Worm (Caenorhabditis elegans) whole organism, early embryonic: ENCODE data around the gene nhr-214.

ENCODE experiments used
- B0310.2 ChIP-seq: sonication (generic microtip); optimal IDR thresholded peaks from 2 replicates; lab custom pipeline; 2016; ENCODE audit warnings: mild to moderate bottlenecking, missing genetic modification characterization, missing compliant biosample characterization
- F13C5.2 ChIP-seq: sonication (generic microtip); optimal IDR thresholded peaks from 2 replicates; lab custom pipeline; 2017; ENCODE audit warnings: mild to moderate bottlenecking, missing genetic modification characterization, inconsistent platforms, missing compliant biosample characterization
- aly-1 ChIP-seq: sonication (generic microtip); optimal IDR thresholded peaks from 2 replicates; lab custom pipeline; 2016; ENCODE audit warnings: missing genetic modification characterization, missing compliant biosample characterization
- ama-1 ChIP-seq: fragments of 150-350 bp; optimal IDR thresholded peaks from 2 replicates; lab custom pipeline; 2014
- ceh-13 ChIP-seq: fragments of 200-800 bp; sonication (Bioruptor generic); optimal IDR thresholded peaks from 2 replicates; lab custom pipeline; 2018; ENCODE audit warnings: mild to moderate bottlenecking, missing genetic modification characterization, missing compliant biosample characterization
- ceh-36 ChIP-seq: sonication (generic microtip); optimal IDR thresholded peaks from 2 replicates; lab custom pipeline; 2016; ENCODE audit warnings: missing genetic modification characterization, inconsistent platforms, missing compliant biosample characterization
- ets-7 ChIP-seq: sonication (generic microtip); optimal IDR thresholded peaks from 2 replicates; lab custom pipeline; 2016; ENCODE audit warnings: missing genotype, missing genetic modification characterization, missing compliant biosample characterization
- flt-1 ChIP-seq: fragments of 200-800 bp; sonication (Bioruptor generic); IDR thresholded peaks from 2 replicates; pipeline ENCODE4 v1.3.6; 2022; ENCODE audit warnings: missing genetic modification characterization, missing compliant biosample characterization
- hmbx-1 ChIP-seq: sonication (generic microtip); optimal IDR thresholded peaks from 2 replicates; lab custom pipeline; 2016; ENCODE audit warnings: mild to moderate bottlenecking, missing genetic modification characterization, missing compliant biosample characterization
- hmg-4 ChIP-seq: fragments of 200-800 bp; sonication (Bioruptor generic); optimal IDR thresholded peaks from 2 replicates; lab custom pipeline; 2018; ENCODE audit warnings: mild to moderate bottlenecking, missing genetic modification characterization, missing compliant biosample characterization
- hnd-1 ChIP-seq: sonication (generic microtip); optimal IDR thresholded peaks from 2 replicates; lab custom pipeline; 2016; ENCODE audit warnings: missing genetic modification characterization, missing compliant biosample characterization
- pes-1 ChIP-seq: fragments of 200-800 bp; sonication (Bioruptor generic); IDR thresholded peaks from 2 replicates; pipeline ENCODE4 v1.3.6; 2022; ENCODE audit warnings: missing genetic modification reagents, missing genetic modification characterization, missing compliant biosample characterization
- scrt-1 ChIP-seq: fragments of 200-800 bp; sonication (Bioruptor generic); IDR thresholded peaks from 2 replicates; pipeline ENCODE4 v1.3.6; 2022; ENCODE audit warnings: missing genetic modification characterization, missing compliant biosample characterization
- sea-1 ChIP-seq: fragments of 200-800 bp; sonication (Bioruptor generic); conservative IDR thresholded peaks from 2 replicates; pipeline ENCODE4 v1.3.6; 2022; ENCODE audit warnings: missing genetic modification characterization, missing compliant biosample characterization
- tbx-11 ChIP-seq: fragments of 200-800 bp; sonication (Bioruptor generic); IDR thresholded peaks from 2 replicates; pipeline ENCODE4 v1.3.6; 2022; ENCODE audit warnings: missing genetic modification characterization, missing compliant biosample characterization
- tbx-37 ChIP-seq: fragments of 200-800 bp; sonication (Bioruptor generic); conservative IDR thresholded peaks from 2 replicates; pipeline ENCODE4 v1.3.6; 2022; ENCODE audit warnings: missing genetic modification reagents, missing genetic modification characterization, missing compliant biosample characterization
- tra-4 ChIP-seq: sonication (generic microtip); optimal IDR thresholded peaks from 2 replicates; lab custom pipeline; 2017; ENCODE audit warnings: missing genetic modification characterization, missing compliant biosample characterization

Gene nhr-214

ce11 chrX:12721429-12721828 is 19.6 kb upstream of the nhr-214 start:
- TF ChIP-seq B0310.2 (no peak), tbx-11 (GFP tag; lab: Robert Waterston, UW) (no peak), ceh-13 (no peak), sea-1 (GFP tag; lab: Robert Waterston, UW) (no peak)

- TF ChIP-seq B0310.2 (no peak), tra-4 (tag; lab: Kevin White, UChicago) (no peak), pes-1 (GFP tag; lab: Robert Waterston, UW) (no peak), tbx-11 (GFP tag; lab: Robert Waterston, UW) (no peak), sea-1 (GFP tag; lab: Robert Waterston, UW) (no peak), ets-7 (tag; lab: Kevin White, UChicago) (no peak), F13C5.2 (tag; lab: Kevin White, UChicago) (no peak), ceh-13 (no peak), flt-1 (GFP tag; lab: Robert Waterston, UW) (no peak), ceh-36 (tag; lab: Kevin White, UChicago) (no peak), ama-1 (no peak), tbx-37 (GFP tag; lab: Robert Waterston, UW) (no peak), hnd-1 (tag; lab: Kevin White, UChicago) (no peak), scrt-1 (GFP tag; lab: Robert Waterston, UW) (no peak), hmg-4 (GFP tag; lab: Kevin White, UChicago) (no peak)
These were observed 11.2 kb upstream of the nhr-214 start for ce11 chrX:12713014-12713413.

- TF ChIP-seq tbx-37 (GFP tag; lab: Robert Waterston, UW), result no peak
These were observed 10.5 kb upstream of the nhr-214 start, which contains the start of gene rgs-2 for ce11 chrX:12712353-12712752. TSS of gene rgs-2 (plus strand) at chrX:12712653.

ce11 chrX:12704721-12705120 is 2.9 kb upstream of the nhr-214 start, which contains the start of gene nhr-272:
TSS of gene nhr-272 (minus strand) at chrX:12704821.
- TF ChIP-seq B0310.2, result no peak
- TF ChIP-seq hnd-1 (tag; lab: Kevin White, UChicago), result no peak
- no peak for TF ChIP-seq ets-7 (tag; lab: Kevin White, UChicago)
- TF ChIP-seq ceh-13, result no peak
- TF ChIP-seq hmbx-1 (tag; lab: Kevin White, UChicago), result no peak
- no peak for TF ChIP-seq tbx-37 (GFP tag; lab: Robert Waterston, UW)
- TF ChIP-seq tra-4 (tag; lab: Kevin White, UChicago), result no peak
- no peak for TF ChIP-seq tbx-11 (GFP tag; lab: Robert Waterston, UW)

- TF ChIP-seq sea-1 (GFP tag; lab: Robert Waterston, UW), result no peak
- no peak for TF ChIP-seq scrt-1 (GFP tag; lab: Robert Waterston, UW)
- no peak for TF ChIP-seq B0310.2
- no peak for TF ChIP-seq tbx-11 (GFP tag; lab: Robert Waterston, UW)
- TF ChIP-seq tra-4 (tag; lab: Kevin White, UChicago), result no peak
- no peak for TF ChIP-seq aly-1
- no peak for TF ChIP-seq ceh-36 (tag; lab: Kevin White, UChicago)
- TF ChIP-seq pes-1 (GFP tag; lab: Robert Waterston, UW), result no peak
- TF ChIP-seq ceh-13, result no peak
- no peak for TF ChIP-seq hmg-4 (GFP tag; lab: Kevin White, UChicago)
- TF ChIP-seq hnd-1 (tag; lab: Kevin White, UChicago), result no peak
- TF ChIP-seq flt-1 (GFP tag; lab: Robert Waterston, UW), result no peak
- TF ChIP-seq hmbx-1 (tag; lab: Kevin White, UChicago), result no peak
- TF ChIP-seq ama-1, result no peak
- TF ChIP-seq ets-7 (tag; lab: Kevin White, UChicago), result no peak
- TF ChIP-seq tbx-37 (GFP tag; lab: Robert Waterston, UW), result no peak
- TF ChIP-seq F13C5.2 (tag; lab: Kevin White, UChicago), result no peak
These were observed 850 bp upstream of the nhr-214 start for ce11 chrX:12702713-12703112.

- TF ChIP-seq B0310.2 (no peak), hmbx-1 (tag; lab: Kevin White, UChicago) (no peak), ama-1 (no peak), sea-1 (GFP tag; lab: Robert Waterston, UW) (no peak), hnd-1 (tag; lab: Kevin White, UChicago) (no peak), tbx-37 (GFP tag; lab: Robert Waterston, UW) (no peak)
These were observed 1.4 kb downstream of the nhr-214 start, which contains the start of gene nhr-26 for ce11 chrX:12700456-12700855. TSS of gene nhr-26 (minus strand) at chrX:12700465.

ce11 chrX:12693150-12693589 is 8.7 kb downstream of the nhr-214 start:
- peak; percentile 61 for TF ChIP-seq B0310.2
- TF ChIP-seq sea-1 (GFP tag; lab: Robert Waterston, UW), result no peak; the same call in 1 of the 2 replicates
- no peak for TF ChIP-seq hmg-4 (GFP tag; lab: Kevin White, UChicago)
- TF ChIP-seq tbx-37 (GFP tag; lab: Robert Waterston, UW), result 0 out of 2 replicates have a peak, but pooled peaks have one; percentile 8
- TF ChIP-seq F13C5.2 (tag; lab: Kevin White, UChicago), result no peak
- peak; percentile 89 for TF ChIP-seq ama-1
- no peak for TF ChIP-seq ets-7 (tag; lab: Kevin White, UChicago)
- TF ChIP-seq pes-1 (GFP tag; lab: Robert Waterston, UW), result no peak; the same call in none of the 2 replicates
- no peak for TF ChIP-seq hnd-1 (tag; lab: Kevin White, UChicago)
- TF ChIP-seq tbx-11 (GFP tag; lab: Robert Waterston, UW), result 0 out of 2 replicates have a peak, but pooled peaks have one; percentile 31
- no peak for TF ChIP-seq hmbx-1 (tag; lab: Kevin White, UChicago)
- peak; percentile 37; the same call in 1 of the 2 replicates for TF ChIP-seq scrt-1 (GFP tag; lab: Robert Waterston, UW)
- TF ChIP-seq aly-1, result peak; percentile 66
- peak; percentile 1 for TF ChIP-seq ceh-13
- no peak for TF ChIP-seq ceh-36 (tag; lab: Kevin White, UChicago)
- peak; percentile 31; the same call in 1 of the 2 replicates for TF ChIP-seq flt-1 (GFP tag; lab: Robert Waterston, UW)
- TF ChIP-seq tra-4 (tag; lab: Kevin White, UChicago), result no peak
